Worm (Caenorhabditis elegans): ENCODE data around the gene vab-9.

Gene vab-9

DNA sequence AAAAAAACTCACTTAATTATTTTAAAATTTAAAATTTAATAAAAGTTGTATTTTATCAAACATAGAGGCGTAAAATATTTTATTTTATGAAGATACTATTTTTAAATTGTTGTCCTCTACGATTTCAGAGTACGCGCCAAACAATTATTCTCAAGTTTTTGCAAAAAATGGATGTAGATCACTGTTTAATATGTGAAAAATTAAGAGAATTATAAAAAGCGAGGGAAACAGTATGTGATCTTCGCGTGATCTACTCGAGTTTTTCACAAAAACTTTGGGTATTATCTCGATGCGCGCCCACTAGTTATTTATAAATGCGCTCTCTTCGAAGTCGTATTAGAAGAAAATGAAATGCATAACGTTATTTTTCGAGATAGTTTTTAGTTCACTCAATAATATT lies 11.3 kb upstream of the vab-9 start:
- TF ChIP-seq elt-3 (tag; optimal IDR thresholded peaks at IDR 0.05) (no peak), nhr-77 (tag; optimal IDR thresholded peaks at IDR 0.05) (no peak), nhr-25 (tag; optimal IDR thresholded peaks at IDR 0.05) (no peak), nhr-67 (tag; optimal IDR thresholded peaks at IDR 0.05) (no peak), daf-12 (tag; optimal IDR thresholded peaks at IDR 0.05) (no peak), ama-1 (optimal IDR thresholded peaks at IDR 0.05) (no peak), nfya-1 (tag; optimal IDR thresholded peaks at IDR 0.05; ENCODE audit: insufficient read depth) (no peak), mdl-1 (tag; optimal IDR thresholded peaks at IDR 0.05) (no peak), nhr-23 (tag; optimal IDR thresholded peaks at IDR 0.05) (no peak), fos-1 (tag; optimal IDR thresholded peaks at IDR 0.05) (no peak), ceh-16 (tag; optimal IDR thresholded peaks at IDR 0.05) (no peak), nhr-237 (tag; optimal IDR thresholded peaks at IDR 0.05) (no peak), hmg-11 (tag; optimal IDR thresholded peaks at IDR 0.05) (no peak), pha-4 (tag; optimal IDR thresholded peaks at IDR 0.05) (no peak)

DNA sequence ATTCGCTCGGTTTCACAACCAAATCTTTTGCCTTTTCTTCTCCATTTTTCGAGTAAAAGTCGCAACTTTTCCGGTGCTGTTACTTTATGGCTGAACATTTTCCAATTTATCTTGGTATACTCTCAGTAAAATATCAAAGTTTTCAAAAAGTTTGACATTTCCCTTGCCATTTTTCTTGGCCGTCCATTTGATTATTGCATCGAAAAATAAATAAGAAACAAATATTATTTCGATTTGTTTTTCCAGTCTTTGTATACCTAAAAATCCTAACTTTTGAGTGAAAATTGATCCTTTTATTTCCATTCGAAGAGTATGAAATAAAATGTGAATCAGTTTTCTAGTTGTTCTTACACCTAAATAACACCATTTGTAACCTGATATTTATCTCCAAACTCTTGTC lies 8.9 kb upstream of the vab-9 start:
- no peak for TF ChIP-seq unc-39 (tag; optimal IDR thresholded peaks at IDR 0.05)
- no peak for TF ChIP-seq egl-5 (tag; optimal IDR thresholded peaks at IDR 0.05)
- no peak for TF ChIP-seq sea-2 (GFP tag; optimal IDR thresholded peaks at IDR 0.05)
- TF ChIP-seq nhr-23 (tag; optimal IDR thresholded peaks at IDR 0.05): no peak
- no peak for TF ChIP-seq tbx-2 (tag; optimal IDR thresholded peaks at IDR 0.05)
- no peak for TF ChIP-seq aly-2 (tag; optimal IDR thresholded peaks at IDR 0.05)
- TF ChIP-seq elt-3 (tag; optimal IDR thresholded peaks at IDR 0.05): no peak
- no peak for TF ChIP-seq ceh-16 (tag; optimal IDR thresholded peaks at IDR 0.05)
- no peak for TF ChIP-seq egl-27 (tag; optimal IDR thresholded peaks at IDR 0.05)
- TF ChIP-seq lin-39 (tag; optimal IDR thresholded peaks at IDR 0.05): no peak
- TF ChIP-seq ZK546.5 (tag; optimal IDR thresholded peaks at IDR 0.05): no peak

DNA sequence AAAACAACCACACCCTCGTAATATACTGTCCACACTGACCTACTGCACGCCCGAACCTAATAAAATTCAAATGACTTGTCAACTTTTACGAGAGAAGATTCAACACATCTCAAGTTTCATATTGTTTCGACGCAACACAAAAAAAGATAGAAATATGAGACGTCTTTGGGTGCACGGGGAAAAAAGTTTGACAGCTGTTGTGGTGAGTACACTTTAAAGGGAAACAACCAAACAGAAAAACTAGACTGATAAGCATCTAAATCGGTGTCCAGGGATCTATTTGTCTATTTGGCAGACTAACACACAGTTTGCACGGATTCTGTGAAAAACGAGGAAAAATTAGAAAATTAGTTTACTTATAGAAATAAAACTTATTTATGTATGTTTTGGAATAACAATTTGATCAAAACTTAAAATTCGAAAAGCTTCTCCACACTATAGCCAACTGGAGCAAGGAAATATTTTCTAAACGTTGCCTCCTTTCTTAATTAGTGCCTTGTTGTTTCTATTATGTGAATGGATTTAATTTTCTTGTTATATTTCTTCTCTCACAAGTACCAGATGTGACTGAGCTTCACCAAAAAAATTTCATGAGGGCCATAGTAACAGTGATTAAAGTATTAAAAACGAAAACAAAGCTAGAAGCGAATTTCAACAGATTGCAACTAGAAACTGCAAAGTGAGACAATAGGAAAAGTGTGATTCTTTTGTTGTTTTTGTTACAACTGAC lies 6.3 kb upstream of the vab-9 start:
- TF ChIP-seq nhr-23 (tag; optimal IDR thresholded peaks at IDR 0.05): no peak
- peak; percentile 31 for TF ChIP-seq lin-39 (tag; optimal IDR thresholded peaks at IDR 0.05)
- TF ChIP-seq unc-62 (GFP tag; optimal IDR thresholded peaks at IDR 0.05): peak; percentile 7
- no peak for TF ChIP-seq fkh-2 (tag; optimal IDR thresholded peaks at IDR 0.05)
- peak; percentile 20 for TF ChIP-seq pha-4 (tag; optimal IDR thresholded peaks at IDR 0.05)

DNA sequence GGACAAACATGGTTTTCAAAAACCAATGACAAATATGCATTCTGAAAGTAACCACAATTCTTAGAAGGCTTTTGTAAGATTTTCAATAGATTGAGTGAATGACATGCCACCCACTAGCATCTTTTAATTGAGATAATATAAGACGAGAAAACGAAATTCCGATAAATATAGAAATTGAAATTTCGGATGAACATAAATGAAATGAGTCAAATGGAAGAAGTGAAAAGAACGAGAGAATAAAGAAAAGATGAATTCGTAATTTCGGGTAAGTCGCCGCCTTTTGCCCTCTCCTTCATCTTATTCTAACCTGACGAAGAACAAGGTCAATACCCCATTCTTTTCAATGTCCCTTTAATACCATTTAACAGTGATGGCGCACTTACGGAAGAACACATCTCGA lies 4.9 kb upstream of the vab-9 start:
- TF ChIP-seq nhr-28 (tag; optimal IDR thresholded peaks at IDR 0.05): no peak
- no peak for TF ChIP-seq nhr-237 (tag; optimal IDR thresholded peaks at IDR 0.05)
- TF ChIP-seq nhr-23 (tag; optimal IDR thresholded peaks at IDR 0.05): no peak
- TF ChIP-seq ZK546.5 (tag; optimal IDR thresholded peaks at IDR 0.05): no peak
- no peak for TF ChIP-seq ceh-28 (tag; optimal IDR thresholded peaks at IDR 0.05)
- no peak for TF ChIP-seq skn-1 (tag; optimal IDR thresholded peaks at IDR 0.05)
- TF ChIP-seq nhr-12 (tag; optimal IDR thresholded peaks at IDR 0.05): no peak

DNA sequence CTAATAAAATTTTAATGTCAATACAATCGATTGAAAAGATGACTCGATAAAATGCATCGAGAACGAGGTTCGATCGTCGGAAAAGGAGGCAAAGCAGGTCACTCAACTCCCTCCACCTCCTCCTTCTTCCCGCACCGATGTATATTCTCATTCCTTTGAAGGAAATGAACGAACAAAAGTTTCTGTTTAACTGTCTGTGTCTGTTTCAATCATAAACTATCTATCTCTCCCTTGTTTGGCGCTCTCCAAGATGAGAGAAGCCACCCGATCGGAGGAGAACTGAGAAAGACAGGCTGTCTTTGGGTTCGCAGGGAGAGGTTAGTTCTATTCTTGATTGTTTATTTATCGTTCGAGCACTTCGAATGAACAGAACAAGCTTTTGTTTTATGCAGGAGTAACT lies 3.6 kb upstream of the vab-9 start, which contains the start of gene D2085.7:
Gene D2085.7 (plus strand): TSS at position 251 of the 400 bp plus-strand sequence.
- TF ChIP-seq elt-2 (tag; optimal IDR thresholded peaks at IDR 0.05) (peak; percentile 24), elt-1 (tag; optimal IDR thresholded peaks at IDR 0.05) (no peak), nhr-23 (tag; optimal IDR thresholded peaks at IDR 0.05) (peak; percentile 25), nhr-25 (tag; optimal IDR thresholded peaks at IDR 0.05) (peak; percentile 37)

DNA sequence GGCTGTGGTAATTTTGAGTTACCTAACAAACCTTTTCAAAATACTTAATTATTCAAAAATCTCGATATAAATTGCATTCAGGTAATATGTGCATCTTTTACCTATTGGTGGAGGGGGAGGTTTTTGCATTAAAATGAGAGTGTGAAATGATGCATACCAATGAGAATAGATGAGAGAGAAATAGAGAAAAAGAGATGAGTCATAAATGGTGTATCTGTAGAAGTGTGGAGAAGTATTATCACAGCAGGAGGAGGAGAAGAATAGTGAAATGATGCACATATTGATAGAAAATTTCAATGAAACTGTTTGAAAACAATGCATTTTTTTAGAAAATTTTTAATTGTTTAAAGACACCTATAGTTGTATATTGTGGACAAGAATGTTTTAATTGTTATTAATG lies 3.0 kb upstream of the vab-9 start:
- TF ChIP-seq ama-1 (optimal IDR thresholded peaks at IDR 0.05) (no peak), pqm-1 (tag; optimal IDR thresholded peaks at IDR 0.05) (peak; percentile 22), eor-1 (tag; optimal IDR thresholded peaks at IDR 0.05) (no peak), pha-4 (tag; optimal IDR thresholded peaks at IDR 0.05) (peak; percentile 45), ztf-11 (tag; optimal IDR thresholded peaks at IDR 0.05) (no peak), nhr-237 (tag; optimal IDR thresholded peaks at IDR 0.05) (no peak), mml-1 (tag; optimal IDR thresholded peaks at IDR 0.05) (no peak), lin-15B (tag; optimal IDR thresholded peaks at IDR 0.05) (no peak), zag-1 (tag; optimal IDR thresholded peaks at IDR 0.05) (no peak), nhr-67 (tag; optimal IDR thresholded peaks at IDR 0.05) (no peak), egl-5 (tag; optimal IDR thresholded peaks at IDR 0.05) (no peak), fkh-2 (tag; optimal IDR thresholded peaks at IDR 0.05) (no peak), egl-27 (tag; optimal IDR thresholded peaks at IDR 0.05) (no peak), nfya-1 (tag; optimal IDR thresholded peaks at IDR 0.05; ENCODE audit: insufficient read depth) (peak; percentile 18), hmg-11 (tag; optimal IDR thresholded peaks at IDR 0.05) (no peak), elt-3 (tag; optimal IDR thresholded peaks at IDR 0.05) (no peak), jun-1 (tag; optimal IDR thresholded peaks at IDR 0.05) (no peak), elt-2 (tag; optimal IDR thresholded peaks at IDR 0.05) (peak; percentile 29)
